Fruit fly (Drosophila melanogaster): ENCODE results near the gene CG15772.

- TF ChIP-seq CG8478 (optimal IDR thresholded peaks at IDR 0.05) (peak; percentile 13), CTCF (optimal IDR thresholded peaks at IDR 0.05) (peak; percentile 28 to 57)
These were observed 4.9 kb upstream of the CG15772 start, which contains the start of the genes IntS6 and Rtel1 for dm6 chrX:5746864-5747861.

Data from S2 (cell line).